Fruit fly (Drosophila melanogaster): ENCODE results near the gene eRF3.

- no peak for TF ChIP-seq CG6683 (GFP tag; optimal IDR thresholded peaks at IDR 0.05)
- no peak for TF ChIP-seq Dfd (GFP tag; optimal IDR thresholded peaks at IDR 0.05)
- no peak for TF ChIP-seq CG9437 (GFP tag; optimal IDR thresholded peaks at IDR 0.05)
- no peak for TF ChIP-seq lov (optimal IDR thresholded peaks at IDR 0.05)
- TF ChIP-seq lov (GFP tag; IDR thresholded peaks at IDR 0.05), result no peak
These were observed 11.0 kb upstream of the eRF3 start, which contains the start of gene vir-1 for dm6 chr2L:12423106-12423836.

All from whole organism, embryonic.